Fruit fly (Drosophila melanogaster): ENCODE measurements around the gene eIF3g1.
A peak's percentile ranks its signal among the peaks of the same experiment; 100 is the strongest.

The eIF3g1 gene

DNA sequence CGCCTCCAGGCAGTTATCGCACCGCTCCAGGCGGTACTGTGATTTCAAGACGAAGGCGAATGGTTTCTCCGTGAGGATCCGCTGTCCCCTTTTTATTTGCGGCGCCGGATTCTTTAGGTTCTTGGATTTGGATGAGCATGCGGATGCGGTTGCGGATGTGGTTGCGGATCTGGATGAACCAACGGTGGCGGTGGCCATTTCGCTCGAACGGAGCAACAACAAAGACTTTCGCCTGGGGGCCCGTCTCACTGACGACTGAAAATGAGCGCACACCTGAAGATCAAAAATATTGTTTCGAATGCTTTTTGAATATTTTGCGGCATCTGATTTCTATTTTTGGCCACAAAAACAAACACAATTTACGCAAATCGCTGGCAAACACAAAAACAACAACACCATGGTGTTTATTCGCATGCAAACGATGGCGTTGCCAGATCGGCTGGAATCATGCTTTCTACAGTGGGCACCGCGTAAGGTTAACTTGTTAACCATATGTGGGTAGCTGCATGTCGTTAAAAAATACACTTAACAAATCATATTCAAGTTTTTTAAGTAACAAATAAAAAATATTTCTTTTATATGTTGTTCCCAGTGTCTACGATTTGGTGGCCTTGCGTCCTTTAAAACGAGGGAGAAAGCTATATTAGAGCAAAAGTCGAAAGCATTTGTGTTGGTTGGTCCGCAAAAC, 1.5 kb downstream of the eIF3g1 start, which contains the start of gene Smyd3 (continued):
- TF ChIP-seq nerfin-2 (GFP tag; IDR thresholded peaks at IDR 0.05; ENCODE audit: partially characterized antibody) (no peak), grn (GFP tag; optimal IDR thresholded peaks at IDR 0.05) (no peak), ase (GFP tag; IDR thresholded peaks at IDR 0.05) (peak; percentile 75), repo (GFP tag; optimal IDR thresholded peaks at IDR 0.05) (peak; percentile 21), pita (GFP tag; optimal IDR thresholded peaks at IDR 0.05) (no peak), CG34422 (GFP tag; IDR thresholded peaks at IDR 0.05) (peak; percentile 84), MTF-1 (GFP tag; optimal IDR thresholded peaks at IDR 0.05; ENCODE audit: borderline replicate concordance) (peak; percentile 37), CG14667 (GFP tag; IDR thresholded peaks at IDR 0.05) (peak; percentile 73), Bgb (GFP tag; IDR thresholded peaks at IDR 0.05; ENCODE audit: partially characterized antibody) (peak; percentile 13; the same call in 1 of the 2 replicates), sim (GFP tag; IDR thresholded peaks at IDR 0.05) (no peak), ewg (GFP tag; optimal IDR thresholded peaks at IDR 0.05) (peak; percentile 50), cwo (GFP tag; optimal IDR thresholded peaks at IDR 0.05) (peak; percentile 64), CG9817 (tag; optimal IDR thresholded peaks at IDR 0.05) (peak; percentile 63), CG3281 (GFP tag; optimal IDR thresholded peaks at IDR 0.05) (peak; percentile 64), shn (GFP tag; optimal IDR thresholded peaks at IDR 0.05) (peak; percentile 66), CG3065 (GFP tag; optimal IDR thresholded peaks at IDR 0.05) (peak; percentile 21), psq (GFP tag; optimal IDR thresholded peaks at IDR 0.05) (peak; percentile 36), Ets65A (GFP tag) (peak; percentile 97), chinmo (GFP tag; IDR thresholded peaks at IDR 0.05; ENCODE audit: partially characterized antibody) (no peak), CG7372 (GFP tag; IDR thresholded peaks at IDR 0.05) (no peak), tna (GFP tag; IDR thresholded peaks at IDR 0.05; ENCODE audit: partially characterized antibody) (no peak), h (optimal IDR thresholded peaks at IDR 0.05) (no peak), CG5245 (GFP tag; optimal IDR thresholded peaks at IDR 0.05) (peak; percentile 61), grau (tag; optimal IDR thresholded peaks at IDR 0.05) (peak; percentile 98), CG2875 (GFP tag; optimal IDR thresholded peaks at IDR 0.05) (no peak), CG10654 (GFP tag; optimal IDR thresholded peaks at IDR 0.05) (peak; percentile 64), CG8765 (GFP tag; IDR thresholded peaks at IDR 0.05) (peak; percentile 61), CG6272 (GFP tag; IDR thresholded peaks at IDR 0.05) (peak; percentile 75), CG30020 (tag; optimal IDR thresholded peaks at IDR 0.05) (peak; percentile 21), bigmax (GFP tag; optimal IDR thresholded peaks at IDR 0.05) (no peak), CHES-1-like (GFP tag; optimal IDR thresholded peaks at IDR 0.05) (peak; percentile 70), bab2 (GFP tag; optimal IDR thresholded peaks at IDR 0.05) (peak; percentile 73), chn (GFP tag; optimal IDR thresholded peaks at IDR 0.05) (peak; percentile 76), CG18599 (GFP tag; optimal IDR thresholded peaks at IDR 0.05) (peak; percentile 84), CG3407 (GFP tag; optimal IDR thresholded peaks at IDR 0.05) (no peak), fu2 (GFP tag; optimal IDR thresholded peaks at IDR 0.05) (peak; percentile 71), CG2120 (GFP tag; optimal IDR thresholded peaks at IDR 0.05) (peak; percentile 90), CG7987 (GFP tag; optimal IDR thresholded peaks at IDR 0.05) (peak; percentile 58), unc-4 (GFP tag; IDR thresholded peaks at IDR 0.05; ENCODE audit: partially characterized antibody) (0 out of 2 replicates have a peak, but pooled peaks have one; percentile 12), CG17802 (tag; optimal IDR thresholded peaks at IDR 0.05) (peak; percentile 18), CG6689 (GFP tag; IDR thresholded peaks at IDR 0.05) (peak; percentile 83), CG14860 (GFP tag; IDR thresholded peaks at IDR 0.05; ENCODE audit: partially characterized antibody) (no peak), schlank (tag; optimal IDR thresholded peaks at IDR 0.05) (peak; percentile 1), sob (GFP tag; IDR thresholded peaks at IDR 0.05) (peak; percentile 84), CG34224 (GFP tag; IDR thresholded peaks at IDR 0.05; ENCODE audit: partially characterized antibody) (no peak), exex (tag; optimal IDR thresholded peaks at IDR 0.05) (no peak), dmrt99B (tag; optimal IDR thresholded peaks at IDR 0.05) (no peak), CG17568 (GFP tag; optimal IDR thresholded peaks at IDR 0.05) (no peak), ab (GFP tag; optimal IDR thresholded peaks at IDR 0.05) (peak; percentile 59)
